Worm (Caenorhabditis elegans) whole organism, L2 larva: ENCODE measurements around the gene ekl-6.
A peak's percentile ranks its signal among the peaks of the same experiment; 100 is the strongest.

ENCODE experiments used
- C34F6.9 ChIP-seq: fragments of 150-350 bp; optimal IDR thresholded peaks from 2 replicates; lab custom pipeline; 2014; ENCODE audit warnings: missing biosample characterization, missing genetic modification characterization
- ama-1 ChIP-seq: fragments of 150-350 bp; optimal IDR thresholded peaks from 2 replicates; lab custom pipeline; 2018; ENCODE audit warnings: inconsistent platforms
- dmd-4 ChIP-seq: sonication (generic microtip); optimal IDR thresholded peaks from 2 replicates; lab custom pipeline; 2017; ENCODE audit warnings: missing biosample characterization, missing genetic modification characterization
- nhr-77 ChIP-seq: fragments of 150-350 bp; optimal IDR thresholded peaks from 2 replicates; lab custom pipeline; 2014; ENCODE audit warnings: missing biosample characterization, missing genetic modification characterization
- unc-62 ChIP-seq: fragments of 150-350 bp; optimal IDR thresholded peaks from 2 replicates; lab custom pipeline; 2014; ENCODE audit warnings: missing biosample characterization, missing genetic modification reagents, missing genetic modification characterization
- zag-1 ChIP-seq: fragments of 150-350 bp; optimal IDR thresholded peaks from 2 replicates; lab custom pipeline; 2014; ENCODE audit warnings: missing biosample characterization, missing genetic modification characterization
- ztf-11 ChIP-seq: sonication (generic microtip); optimal IDR thresholded peaks from 2 replicates; lab custom pipeline; 2017; ENCODE audit warnings: missing biosample characterization, missing genetic modification characterization
- ztf-4 ChIP-seq: fragments of 150-350 bp; optimal IDR thresholded peaks from 2 replicates; lab custom pipeline; 2014; ENCODE audit warnings: missing biosample characterization, missing genetic modification characterization

- peak; percentile 86 for TF ChIP-seq ztf-4 (tag; lab: Kevin White, UChicago)
- no peak for TF ChIP-seq ztf-11
- peak; percentile 80 for TF ChIP-seq unc-62 (GFP tag; lab: Kevin White, UChicago)
- peak; percentile 97 for TF ChIP-seq C34F6.9 (tag; lab: Kevin White, UChicago)
- peak; percentile 86 for TF ChIP-seq zag-1 (tag; lab: Kevin White, UChicago)
- no peak for TF ChIP-seq dmd-4 (tag; lab: Kevin White, UChicago)
- TF ChIP-seq nhr-77 (tag; lab: Kevin White, UChicago): peak; percentile 59
- no peak for TF ChIP-seq ama-1 (lab: Kevin White, UChicago)
Observed at ce11 chrIII:10096525-10096972, 32.3 kb downstream of the ekl-6 start.
